Fruit fly (Drosophila melanogaster): ENCODE results near the gene CG9922.

CG9922 gene

DNA sequence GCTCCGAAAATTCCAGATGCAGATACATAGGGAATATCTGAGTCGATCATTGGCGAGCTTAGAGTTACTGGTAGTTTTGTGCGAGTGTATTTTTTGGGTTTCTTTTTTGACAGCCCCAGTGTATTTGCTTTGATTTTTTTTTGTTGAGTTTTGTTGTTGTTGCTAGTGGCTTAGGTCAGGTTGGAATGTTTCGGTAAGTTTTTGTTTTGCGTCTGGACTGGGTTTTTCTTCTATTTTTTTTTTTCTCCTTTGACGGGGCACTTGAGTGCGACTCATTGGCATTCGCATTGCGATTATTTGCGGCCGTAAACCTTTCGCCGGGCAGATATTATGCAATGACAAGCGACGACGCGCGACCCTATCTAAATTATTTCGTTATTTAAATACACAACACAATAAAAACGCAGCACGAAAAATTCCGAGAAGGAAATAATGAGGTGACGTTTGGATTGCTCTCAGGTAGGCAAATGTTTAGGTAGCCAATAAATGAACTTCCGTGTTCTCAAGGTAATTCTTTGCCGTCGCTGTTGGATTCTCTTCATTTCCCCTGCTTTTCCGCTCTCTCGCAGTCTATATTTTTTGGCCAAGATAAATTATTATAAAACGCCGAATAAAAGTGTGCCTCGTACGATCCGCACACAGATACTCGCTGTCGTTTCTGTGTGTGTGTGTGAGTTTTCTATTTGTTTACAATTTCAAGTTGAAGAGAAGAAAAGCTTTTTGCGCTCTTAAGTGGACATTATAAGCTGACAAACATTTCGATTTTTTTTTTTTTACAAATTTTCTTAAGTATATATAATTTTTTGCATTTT is 28.2 kb upstream of the CG9922 start (continued):
- peak; percentile 45 for TF ChIP-seq CG34376 (GFP tag; optimal IDR thresholded peaks at IDR 0.05)
- TF ChIP-seq CG17829 (tag; optimal IDR thresholded peaks at IDR 0.05), result no peak
- TF ChIP-seq Rfx (GFP tag; IDR thresholded peaks at IDR 0.05), result peak; percentile 23; the same call in 1 of the 2 replicates
- no peak for TF ChIP-seq zen2 (GFP tag; IDR thresholded peaks at IDR 0.05; ENCODE audit: partially characterized antibody)
- no peak for TF ChIP-seq Abd-B (GFP tag; optimal IDR thresholded peaks at IDR 0.05)
- no peak for TF ChIP-seq Dll (GFP tag; IDR thresholded peaks at IDR 0.05; ENCODE audit: partially characterized antibody)
- TF ChIP-seq fu2 (GFP tag; optimal IDR thresholded peaks at IDR 0.05), result no peak
- TF ChIP-seq twi (tag; optimal IDR thresholded peaks at IDR 0.05), result no peak
- peak; percentile 29 for TF ChIP-seq CG5180 (GFP tag; optimal IDR thresholded peaks at IDR 0.05)
- no peak for TF ChIP-seq ttk (GFP tag; IDR thresholded peaks at IDR 0.05)
- peak; percentile 6 for TF ChIP-seq kah (GFP tag; optimal IDR thresholded peaks at IDR 0.05)
- no peak for TF ChIP-seq tio (GFP tag; optimal IDR thresholded peaks at IDR 0.05)
- peak; percentile 49 for TF ChIP-seq Med (GFP tag)
- TF ChIP-seq grau (tag; optimal IDR thresholded peaks at IDR 0.05), result no peak
- no peak for TF ChIP-seq CHES-1-like (GFP tag; optimal IDR thresholded peaks at IDR 0.05)
- TF ChIP-seq zf30C (GFP tag; optimal IDR thresholded peaks at IDR 0.05), result peak; percentile 27
- TF ChIP-seq row (GFP tag; IDR thresholded peaks at IDR 0.05), result 0 out of 3 replicates have a peak, but pooled peaks have one; percentile 32
- TF ChIP-seq CG4617 (GFP tag; optimal IDR thresholded peaks at IDR 0.05; ENCODE audit: borderline replicate concordance), result no peak
- TF ChIP-seq ci (GFP tag; IDR thresholded peaks at IDR 0.05), result 0 out of 3 replicates have a peak, but pooled peaks have one; percentile 19
- TF ChIP-seq CG7786 (GFP tag; optimal IDR thresholded peaks at IDR 0.05), result no peak

DNA sequence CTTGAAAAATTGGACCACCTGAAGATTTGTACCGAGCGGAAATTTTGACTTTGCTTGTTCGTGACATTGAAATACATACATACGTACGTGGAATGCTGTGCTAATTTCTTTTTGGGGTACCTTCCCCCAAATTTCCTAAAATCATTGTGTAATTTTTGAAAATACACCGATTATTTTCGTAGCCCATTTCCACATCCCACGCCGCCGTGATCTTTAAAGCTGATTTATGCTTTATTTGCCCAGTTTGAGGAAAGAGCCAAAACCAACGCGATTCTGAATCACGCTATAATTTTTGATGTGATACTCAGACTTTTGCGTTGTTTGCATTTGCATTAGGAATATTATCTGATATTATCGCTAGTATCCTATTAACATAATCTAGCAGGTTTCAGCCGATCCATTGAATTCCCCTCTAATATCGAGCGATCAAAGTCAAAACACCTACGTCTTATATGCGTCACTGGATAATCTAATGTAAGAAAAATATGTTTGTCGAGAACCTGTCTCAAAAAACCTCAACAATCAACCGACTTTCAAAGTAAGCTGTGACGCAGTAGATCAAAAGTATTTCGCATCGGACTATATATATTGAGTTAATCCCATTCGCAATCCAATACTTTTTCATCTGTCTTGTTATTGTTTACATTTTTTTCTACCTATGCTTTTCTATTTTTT is 26.8 kb upstream of the CG9922 start:
- TF ChIP-seq sd (tag; optimal IDR thresholded peaks at IDR 0.05) (peak; percentile 77), CG12659 (GFP tag; optimal IDR thresholded peaks at IDR 0.05) (no peak), eve (GFP tag; optimal IDR thresholded peaks at IDR 0.05) (peak in 1 of 2 experiments; percentile 15), Stat92E (GFP tag; optimal IDR thresholded peaks at IDR 0.05) (no peak), CG13894 (tag; optimal IDR thresholded peaks at IDR 0.05) (peak; percentile 96), CG12769 (tag; optimal IDR thresholded peaks at IDR 0.05) (peak; percentile 70), CG13624 (GFP tag; optimal IDR thresholded peaks at IDR 0.05) (peak; percentile 44), sr (GFP tag; IDR thresholded peaks at IDR 0.05) (no peak; the same call in 2 of the 3 replicates)

DNA sequence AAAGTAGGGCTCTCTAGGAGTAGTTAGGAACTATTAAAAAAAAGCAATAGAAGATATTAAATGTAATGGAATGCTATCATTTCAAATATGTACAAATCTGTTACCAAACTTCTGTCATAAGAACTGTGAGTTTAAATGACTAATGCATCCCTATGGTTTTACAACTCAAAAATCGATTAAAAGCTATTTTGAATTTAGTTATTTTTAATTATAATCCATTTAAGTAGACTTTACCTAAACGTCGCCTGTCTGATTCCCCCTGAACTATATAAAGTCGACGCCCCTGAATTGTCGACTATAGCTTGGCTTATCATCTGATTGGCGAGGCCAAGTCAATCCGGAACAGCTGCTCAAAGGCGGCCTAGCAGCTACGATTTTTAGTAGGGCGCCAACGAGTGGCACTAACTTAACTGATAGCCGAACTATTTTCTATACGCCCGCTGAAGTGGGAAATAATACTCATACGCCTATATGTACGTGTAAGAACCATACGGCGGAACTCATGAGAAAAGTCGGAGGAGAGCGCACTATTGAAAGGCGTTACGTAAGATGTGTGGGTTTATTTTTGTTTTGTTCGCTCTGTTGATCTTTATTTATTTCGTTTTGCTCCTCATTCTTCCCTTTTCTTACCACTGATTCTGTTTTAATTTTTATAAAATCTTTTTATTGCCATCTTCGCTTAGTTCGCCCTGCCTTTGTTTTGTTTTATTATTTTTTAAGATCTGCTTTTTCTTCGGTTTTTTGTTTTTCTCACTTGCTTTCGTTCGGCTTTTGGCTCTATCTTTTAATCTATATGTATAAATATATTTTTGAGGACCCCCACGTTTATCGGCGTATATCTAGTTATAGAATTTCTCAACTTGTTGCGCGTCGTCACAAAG is 26.0 kb upstream of the CG9922 start:
- peak; percentile 39 for TF ChIP-seq CG4820 (GFP tag; optimal IDR thresholded peaks at IDR 0.05)
- peak; percentile 44 for TF ChIP-seq bcd (GFP tag; optimal IDR thresholded peaks at IDR 0.05)
- no peak for TF ChIP-seq CG9876 (GFP tag; optimal IDR thresholded peaks at IDR 0.05)
- no peak for TF ChIP-seq Sry-δ (GFP tag; optimal IDR thresholded peaks at IDR 0.05)
- peak; percentile 46; the same call in 1 of the 2 replicates for TF ChIP-seq CG9932 (GFP tag; IDR thresholded peaks at IDR 0.05)
- TF ChIP-seq Abd-B (GFP tag; optimal IDR thresholded peaks at IDR 0.05), result peak; percentile 7
- no peak for TF ChIP-seq CG14667 (GFP tag; IDR thresholded peaks at IDR 0.05)
- peak; percentile 3 for TF ChIP-seq CG5180 (GFP tag; optimal IDR thresholded peaks at IDR 0.05)
- no peak for TF ChIP-seq Blimp-1 (GFP tag; optimal IDR thresholded peaks at IDR 0.05)
- TF ChIP-seq Fer3 (tag; optimal IDR thresholded peaks at IDR 0.05), result peak; percentile 52
- no peak for TF ChIP-seq ERR (GFP tag; optimal IDR thresholded peaks at IDR 0.05)
- TF ChIP-seq CG10543 (GFP tag; optimal IDR thresholded peaks at IDR 0.05), result peak; percentile 27
- peak; percentile 34 for TF ChIP-seq CG12659 (GFP tag; optimal IDR thresholded peaks at IDR 0.05)
- no peak for TF ChIP-seq Optix (GFP tag; IDR thresholded peaks at IDR 0.05)
- TF ChIP-seq CG10366 (GFP tag; IDR thresholded peaks at IDR 0.05), result no peak
- TF ChIP-seq lmd (GFP tag; IDR thresholded peaks at IDR 0.05), result peak; percentile 39; the same call in 1 of the 2 replicates
- TF ChIP-seq D (optimal IDR thresholded peaks at IDR 0.05), result no peak
- no peak for TF ChIP-seq D (GFP tag; optimal IDR thresholded peaks at IDR 0.05)
